Fruit fly (Drosophila melanogaster) whole organism, embryonic: ENCODE data around the gene Cpr30F.

Experiments
- Asciz ChIP-seq: fragments of 200-800 bp; sonication (Bioruptor generic); optimal IDR thresholded peaks from 2 replicates; lab custom pipeline; 2017; ENCODE audit warnings: missing biosample characterization, mild to moderate bottlenecking, missing genetic modification characterization, missing genetic modification reagents
- B-H1 ChIP-seq: fragments of 200-800 bp; sonication (Bioruptor generic); IDR thresholded peaks from 3 replicates; pipeline ENCODE4 v1.3.6; 2022; ENCODE audit warnings: missing biosample characterization, missing genetic modification characterization
- CG10321 ChIP-seq: fragments of 200-800 bp; sonication (Bioruptor generic); IDR thresholded peaks from 2 replicates; pipeline ENCODE4 v1.3.6; 2022; ENCODE audit warnings: missing biosample characterization, missing genetic modification characterization
- CG12299 ChIP-seq: fragments of 200-800 bp; sonication (Bioruptor generic); optimal IDR thresholded peaks from 2 replicates; lab custom pipeline; 2018; ENCODE audit warnings: missing biosample characterization, mild to moderate bottlenecking, missing genetic modification characterization
- CG12769 ChIP-seq: fragments of 200-800 bp; sonication (Bioruptor generic); optimal IDR thresholded peaks from 2 replicates; lab custom pipeline; 2019; ENCODE audit warnings: missing biosample characterization, mild to moderate bottlenecking, missing genetic modification characterization, moderate library complexity
- CG14860 ChIP-seq: fragments of 200-800 bp; sonication (Bioruptor generic); IDR thresholded peaks from 3 replicates; pipeline ENCODE4 v1.3.6; 2022; ENCODE audit warnings: missing biosample characterization, missing genetic modification characterization; ENCODE audit not compliant: partially characterized antibody
- CG15601 ChIP-seq: fragments of 200-800 bp; sonication (Bioruptor generic); optimal IDR thresholded peaks from 3 replicates; lab custom pipeline; 2019; ENCODE audit warnings: missing biosample characterization, mild to moderate bottlenecking, missing genetic modification characterization, moderate library complexity
- CG17829 ChIP-seq: fragments of 200-800 bp; optimal IDR thresholded peaks from 2 replicates; lab custom pipeline; 2019; ENCODE audit warnings: missing biosample characterization, mild to moderate bottlenecking, missing genetic modification characterization, moderate library complexity
- CG18599 ChIP-seq: fragments of 200-800 bp; sonication (Bioruptor generic); optimal IDR thresholded peaks from 3 replicates; lab custom pipeline; 2017; ENCODE audit warnings: missing biosample characterization, missing genetic modification characterization, mild to moderate bottlenecking, moderate library complexity, missing genetic modification reagents
- CG18619 ChIP-seq: fragments of 200-800 bp; sonication (Bioruptor generic); optimal IDR thresholded peaks from 3 replicates; lab custom pipeline; 2017; ENCODE audit warnings: missing biosample characterization, mild to moderate bottlenecking, missing genetic modification characterization
- CG32767 ChIP-seq: fragments of 200-800 bp; sonication (Bioruptor generic); IDR thresholded peaks from 2 replicates; pipeline ENCODE4 v1.3.6; 2022; ENCODE audit warnings: missing biosample characterization, missing genetic modification characterization
- CG3995 ChIP-seq: fragments of 200-800 bp; sonication (Bioruptor generic); optimal IDR thresholded peaks from 3 replicates; lab custom pipeline; 2016; ENCODE audit warnings: missing biosample characterization, missing genetic modification characterization
- CG42726 ChIP-seq: fragments of 200-800 bp; sonication (Bioruptor generic); IDR thresholded peaks from 2 replicates; pipeline ENCODE4 v1.3.6; 2022; ENCODE audit warnings: missing biosample characterization, missing genetic modification characterization; ENCODE audit not compliant: partially characterized antibody
- CG4820 ChIP-seq: fragments of 200-800 bp; sonication (Bioruptor generic); optimal IDR thresholded peaks from 3 replicates; lab custom pipeline; 2016; ENCODE audit warnings: missing biosample characterization, missing genetic modification characterization
- CG7556 ChIP-seq: fragments of 200-800 bp; sonication (Bioruptor generic); optimal IDR thresholded peaks from 2 replicates; lab custom pipeline; 2017; ENCODE audit warnings: missing biosample characterization, mild to moderate bottlenecking, missing genetic modification characterization
- CG7928 ChIP-seq: fragments of 200-800 bp; sonication (Bioruptor generic); optimal IDR thresholded peaks from 2 replicates; lab custom pipeline; 2017; ENCODE audit warnings: missing biosample characterization, mild to moderate bottlenecking, missing genetic modification characterization
- CG8089 ChIP-seq: fragments of 200-800 bp; sonication (Bioruptor generic); optimal IDR thresholded peaks from 3 replicates; lab custom pipeline; 2016; ENCODE audit warnings: missing biosample characterization, missing genetic modification characterization
- CG8359 ChIP-seq: fragments of 200-800 bp; sonication (Bioruptor generic); optimal IDR thresholded peaks from 2 replicates; lab custom pipeline; 2017; ENCODE audit warnings: missing biosample characterization, mild to moderate bottlenecking, missing genetic modification characterization, borderline replicate concordance
- Dref ChIP-seq: fragments of 200-800 bp; sonication (Bioruptor generic); IDR thresholded peaks from 2 replicates; pipeline ENCODE4 v1.3.6; 2022; ENCODE audit warnings: missing biosample characterization, missing genetic modification characterization
- Hmr ChIP-seq: fragments of 200-800 bp; sonication (Bioruptor generic); optimal IDR thresholded peaks from 3 replicates; lab custom pipeline; 2017; ENCODE audit warnings: mild to moderate bottlenecking, missing biosample characterization, missing genetic modification reagents, missing genetic modification characterization
- Hr78 ChIP-seq, 2 experiments: fragments of 200-800 bp in 1 of 2; fragments of >200 bp in 1 of 2; sonication (Bioruptor generic) in 1 of 2; optimal IDR thresholded peaks; 2 replicates each; lab custom pipeline; 2017 to 2019; ENCODE audit warnings: missing biosample characterization in 2 of 2, missing genetic modification characterization in 2 of 2, mild to moderate bottlenecking in 1 of 2, moderate library complexity in 1 of 2
- Med ChIP-seq: fragments of 200-800 bp; sonication (Bioruptor generic); peaks from one replicate; lab custom pipeline; 2016; ENCODE audit warnings: missing biosample characterization, missing genetic modification characterization, mild to moderate bottlenecking, inconsistent platforms, moderate library complexity
- NfI ChIP-seq: fragments of 200-800 bp; sonication (Bioruptor generic); optimal IDR thresholded peaks from 3 replicates; lab custom pipeline; 2018; ENCODE audit warnings: missing biosample characterization, mild to moderate bottlenecking, missing genetic modification characterization, moderate library complexity
- Oaz ChIP-seq: fragments of 200-800 bp; sonication (Bioruptor generic); IDR thresholded peaks from 2 replicates; pipeline ENCODE4 v1.3.6; 2022; ENCODE audit warnings: missing biosample characterization, missing genetic modification characterization
- Poxn ChIP-seq: fragments of 200-800 bp; sonication (Bioruptor generic); IDR thresholded peaks from 2 replicates; pipeline ENCODE4 v1.3.6; 2022; ENCODE audit warnings: missing biosample characterization, missing genetic modification characterization
- Rfx ChIP-seq: fragments of 200-800 bp; sonication (Bioruptor generic); IDR thresholded peaks from 2 replicates; pipeline ENCODE4 v1.3.6; 2022; ENCODE audit warnings: missing biosample characterization, missing genetic modification characterization
- Vsx1 ChIP-seq: fragments of 200-800 bp; sonication (Bioruptor generic); optimal IDR thresholded peaks from 2 replicates; lab custom pipeline; 2017; ENCODE audit warnings: missing biosample characterization, mild to moderate bottlenecking, missing genetic modification characterization, missing genetic modification reagents
- abd-A ChIP-seq: fragments of 200-800 bp; sonication (Bioruptor generic); optimal IDR thresholded peaks from 3 replicates; lab custom pipeline; 2019; ENCODE audit warnings: missing biosample characterization, mild to moderate bottlenecking, missing genetic modification characterization, moderate library complexity
- ara ChIP-seq: fragments of 200-800 bp; sonication (Bioruptor generic); IDR thresholded peaks from 2 replicates; pipeline ENCODE4 v1.3.6; 2022; ENCODE audit warnings: missing biosample characterization, missing genetic modification characterization
- ato ChIP-seq: fragments of 200-800 bp; sonication (Bioruptor generic); IDR thresholded peaks from 2 replicates; pipeline ENCODE4 v1.3.6; 2022; ENCODE audit warnings: missing biosample characterization, missing genetic modification characterization; ENCODE audit not compliant: partially characterized antibody
- btn ChIP-seq: fragments of 200-800 bp; sonication (Bioruptor generic); optimal IDR thresholded peaks from 2 replicates; lab custom pipeline; 2016; ENCODE audit warnings: missing biosample characterization, missing genetic modification characterization
- cas ChIP-seq: fragments of 200-800 bp; sonication (Bioruptor generic); IDR thresholded peaks from 2 replicates; pipeline ENCODE4 v1.3.6; 2022; ENCODE audit warnings: missing biosample characterization, missing genetic modification characterization
- croc ChIP-seq: fragments of 200-800 bp; sonication (Bioruptor generic); conservative IDR thresholded peaks from 3 replicates; pipeline ENCODE4 v1.3.6; 2022; ENCODE audit warnings: missing biosample characterization, missing genetic modification characterization
- crol ChIP-seq: fragments of 200-800 bp; sonication (Bioruptor generic); IDR thresholded peaks from 2 replicates; pipeline ENCODE4 v1.3.6; 2022; ENCODE audit warnings: missing biosample characterization, missing genetic modification characterization
- dpn ChIP-seq, 2 experiments: fragments of 200-800 bp; sonication (Bioruptor generic); optimal IDR thresholded peaks; 3 replicates each; lab custom pipeline; 2016; ENCODE audit warnings: missing biosample characterization in 2 of 2, missing genetic modification characterization in 2 of 2
- exex ChIP-seq: fragments of 200-800 bp; sonication (Bioruptor generic); optimal IDR thresholded peaks from 4 replicates; lab custom pipeline; 2018; ENCODE audit warnings: missing biosample characterization, mild to moderate bottlenecking, missing genetic modification characterization, moderate library complexity
- gce ChIP-seq: fragments of 200-800 bp; sonication (Bioruptor generic); IDR thresholded peaks from 3 replicates; pipeline ENCODE4 v1.3.6; 2022; ENCODE audit warnings: missing biosample characterization, missing genetic modification characterization
- hbn ChIP-seq: fragments of 200-800 bp; sonication (Bioruptor generic); IDR thresholded peaks from 2 replicates; pipeline ENCODE4 v1.3.6; 2022; ENCODE audit warnings: missing biosample characterization, missing genetic modification characterization; ENCODE audit not compliant: partially characterized antibody
- hkb ChIP-seq, 2 experiments: fragments of 200-800 bp in 1 of 2; fragments of >200 bp in 1 of 2; sonication (Bioruptor generic) in 1 of 2; IDR thresholded peaks in 1 of 2; optimal IDR thresholded peaks in 1 of 2; 2 replicates each; pipeline versions ENCODE4 v1.3.6 to Lab custom; 2017 to 2022; ENCODE audit warnings: missing biosample characterization in 1 of 2, missing genetic modification characterization in 1 of 2
- inv ChIP-seq: fragments of 200-800 bp; sonication (Bioruptor generic); IDR thresholded peaks from 2 replicates; pipeline ENCODE4 v1.3.6; 2022; ENCODE audit warnings: missing biosample characterization, missing genetic modification characterization; ENCODE audit not compliant: partially characterized antibody
- jing ChIP-seq: fragments of 200-800 bp; sonication (Bioruptor generic); optimal IDR thresholded peaks from 2 replicates; lab custom pipeline; 2018; ENCODE audit warnings: missing biosample characterization, mild to moderate bottlenecking, missing genetic modification characterization
- pho ChIP-seq: fragments of 200-800 bp; sonication (Bioruptor generic); optimal IDR thresholded peaks from 2 replicates; lab custom pipeline; 2016; ENCODE audit warnings: missing biosample characterization, missing genetic modification characterization
- ranshi ChIP-seq: fragments of 200-800 bp; sonication (Bioruptor generic); IDR thresholded peaks from 2 replicates; pipeline ENCODE4 v1.3.6; 2022; ENCODE audit warnings: missing biosample characterization, missing genetic modification characterization
- schlank ChIP-seq: fragments of 200-800 bp; sonication (Bioruptor generic); optimal IDR thresholded peaks from 2 replicates; lab custom pipeline; 2018; ENCODE audit warnings: missing biosample characterization, mild to moderate bottlenecking, missing genetic modification characterization
- scrt ChIP-seq: fragments of 200-800 bp; sonication (Bioruptor generic); optimal IDR thresholded peaks from 2 replicates; lab custom pipeline; 2018; ENCODE audit warnings: missing biosample characterization, mild to moderate bottlenecking, missing genetic modification characterization, moderate library complexity
- sd ChIP-seq: fragments of 200-800 bp; sonication (Bioruptor generic); optimal IDR thresholded peaks from 3 replicates; lab custom pipeline; 2018; ENCODE audit warnings: missing biosample characterization, mild to moderate bottlenecking, missing genetic modification characterization, moderate library complexity
- vvl ChIP-seq: fragments of 200-800 bp; sonication (Bioruptor generic); IDR thresholded peaks from 2 replicates; pipeline ENCODE4 v1.3.6; 2022; ENCODE audit warnings: missing biosample characterization, missing genetic modification characterization

Cpr30F gene

dm6 chr2L:9915011-9915850 lies 17.7 kb downstream of the Cpr30F start, which contains the start of gene yip2 (continued):
- TF ChIP-seq CG10321 (GFP tag; lab: Robert Waterston, UW) (peak; percentile 42; the same call in 1 of the 2 replicates), B-H1 (GFP tag; lab: Robert Waterston, UW) (no peak; the same call in 2 of the 3 replicates), CG32767 (0 out of 2 replicates have a peak, but pooled peaks have one; percentile 29), hbn (GFP tag; lab: Robert Waterston, UW) (no peak), CG12299 (tag; lab: Kevin White, UChicago) (peak; percentile 10), gce (GFP tag; lab: Robert Waterston, UW) (peak; percentile 64; the same call in 1 of the 3 replicates), CG12769 (tag; lab: Kevin White, UChicago) (peak; percentile 74), Asciz (GFP tag; lab: Kevin White, UChicago) (peak; percentile 22), CG8359 (GFP tag; lab: Kevin White, UChicago) (no peak), ara (peak; percentile 35; the same call in 1 of the 2 replicates), crol (GFP tag; lab: Robert Waterston, UW) (peak; percentile 66), exex (tag; lab: Kevin White, UChicago) (peak; percentile 57), sd (tag; lab: Kevin White, UChicago) (no peak), Dref (GFP tag; lab: Robert Waterston, UW) (no peak; the same call in 1 of the 2 replicates), CG8089 (GFP tag; lab: Kevin White, UChicago) (no peak), scrt (GFP tag; lab: Kevin White, UChicago) (peak; percentile 51), CG17829 (tag; lab: Kevin White, UChicago) (peak; percentile 23), cas (GFP tag; lab: Robert Waterston, UW) (0 out of 2 replicates have a peak, but pooled peaks have one; percentile 10), Vsx1 (no peak), Oaz (GFP tag; lab: Robert Waterston, UW) (0 out of 2 replicates have a peak, but pooled peaks have one; percentile 12), btn (GFP tag; lab: Kevin White, UChicago) (no peak), CG4820 (GFP tag; lab: Kevin White, UChicago) (no peak), CG7928 (GFP tag; lab: Kevin White, UChicago) (no peak), croc (GFP tag; lab: Robert Waterston, UW) (no peak), NfI (peak; percentile 58), hkb (optimal IDR thresholded peaks at IDR 0.05; lab: Kevin White, UChicago) (no peak), hkb (GFP tag; IDR thresholded peaks at IDR 0.05; lab: Robert Waterston, UW) (peak; percentile 76), schlank (peak; percentile 21), CG14860 (GFP tag; lab: Robert Waterston, UW) (no peak), Poxn (GFP tag; lab: Robert Waterston, UW) (no peak), Med (peak; percentile 94), ranshi (peak; percentile 56; the same call in 1 of the 2 replicates), CG42726 (GFP tag; lab: Robert Waterston, UW) (no peak), CG7556 (GFP tag; lab: Kevin White, UChicago) (peak; percentile 65), Rfx (GFP tag; lab: Robert Waterston, UW) (peak; percentile 81), dpn (GFP tag; optimal IDR thresholded peaks at IDR 0.05; lab: Kevin White, UChicago) (peak; percentile 38 to 68), CG18599 (peak; percentile 73), CG15601 (peak; percentile 30), ato (GFP tag; lab: Robert Waterston, UW) (no peak), inv (GFP tag; lab: Robert Waterston, UW) (no peak), Hmr (GFP tag; lab: Kevin White, UChicago) (peak; percentile 72), CG18619 (GFP tag; lab: Kevin White, UChicago) (peak; percentile 41), Hr78 (GFP tag; optimal IDR thresholded peaks at IDR 0.05; lab: Kevin White, UChicago) (peak in 1 of 2 experiments; percentile 33), jing (no peak), vvl (GFP tag; lab: Robert Waterston, UW) (peak; percentile 83), pho (GFP tag; lab: Kevin White, UChicago) (peak; percentile 58), abd-A (tag; lab: Kevin White, UChicago) (no peak), CG3995 (peak; percentile 14)
